Worm (Caenorhabditis elegans): Measurements from ENCODE around the gene emb-27.

Gene emb-27

DNA sequence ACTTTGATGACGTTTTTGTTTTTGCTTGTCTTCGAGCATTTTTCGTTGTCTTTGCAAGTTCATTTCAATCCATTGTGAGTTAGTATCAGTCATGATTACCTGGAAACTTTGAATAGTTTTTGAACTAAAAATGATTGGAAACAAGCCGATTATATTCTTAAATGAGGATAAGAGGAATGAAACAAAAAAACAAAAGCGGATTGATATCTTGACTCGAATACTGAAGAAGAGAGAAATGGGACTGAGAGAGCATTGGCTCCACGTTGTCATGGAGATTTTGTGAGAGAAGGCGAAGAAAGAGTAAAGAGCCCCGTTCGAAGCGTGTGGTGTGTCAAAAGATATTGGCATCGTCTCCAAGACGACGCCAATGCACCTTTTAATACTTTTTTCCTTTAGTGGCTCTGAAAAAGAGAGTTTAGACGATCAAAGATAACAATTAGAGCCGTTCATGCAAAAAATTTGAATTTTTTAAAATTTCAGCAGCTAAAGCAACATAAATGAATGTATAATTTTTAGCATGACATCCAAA, 5.1 kb downstream of the emb-27 start, which contains the start of the genes tub-1 and tmem-138:
TSS of gene tub-1 (minus strand) at position 101 of the 529 bp plus-strand sequence.
TSS of gene tmem-138 (plus strand) at position 479 of the 529 bp plus-strand sequence.
- no peak for TF ChIP-seq nhr-12 (tag; optimal IDR thresholded peaks at IDR 0.05)
- TF ChIP-seq pha-4 (tag; optimal IDR thresholded peaks at IDR 0.05) = no peak
- no peak for TF ChIP-seq nhr-2 (tag; optimal IDR thresholded peaks at IDR 0.05)
- no peak for TF ChIP-seq unc-120 (tag; optimal IDR thresholded peaks at IDR 0.05; ENCODE audit: poor library complexity, severe bottlenecking)

DNA sequence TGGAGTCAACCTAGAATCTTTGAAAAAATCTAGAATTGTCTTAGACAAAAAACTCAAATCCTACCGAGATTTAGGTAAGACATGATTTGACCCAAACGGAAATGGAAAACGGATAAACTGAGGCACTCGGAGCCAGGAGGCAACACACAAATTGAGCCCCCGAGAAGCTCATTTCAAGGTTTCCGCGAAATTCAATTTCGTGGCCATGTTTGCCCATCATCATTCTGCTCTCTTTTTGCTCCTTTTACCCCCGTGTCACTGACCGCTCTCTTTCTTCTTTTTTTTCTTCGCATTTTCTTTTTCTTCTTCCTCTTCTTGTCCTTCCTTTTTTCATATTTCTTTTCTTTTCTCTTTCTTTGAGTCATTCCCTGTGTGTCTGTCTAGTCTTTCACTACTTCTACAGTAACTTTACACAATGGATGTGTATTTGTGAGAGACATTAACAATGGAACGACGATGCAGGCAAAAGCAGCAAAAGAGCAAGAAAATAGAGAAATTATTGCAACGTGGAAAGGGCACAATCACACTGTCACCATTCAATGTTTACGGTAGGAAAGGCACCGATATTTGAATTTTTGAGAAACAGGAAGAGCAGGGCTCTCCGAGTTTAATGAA, 9.2 kb downstream of the emb-27 start:
- TF ChIP-seq ces-1 (GFP tag; optimal IDR thresholded peaks at IDR 0.05) (peak; percentile 88), elt-3 (tag; optimal IDR thresholded peaks at IDR 0.05) (no peak), unc-120 (tag; optimal IDR thresholded peaks at IDR 0.05; ENCODE audit: poor library complexity, severe bottlenecking) (no peak), lin-13 (tag; optimal IDR thresholded peaks at IDR 0.05) (no peak)

DNA sequence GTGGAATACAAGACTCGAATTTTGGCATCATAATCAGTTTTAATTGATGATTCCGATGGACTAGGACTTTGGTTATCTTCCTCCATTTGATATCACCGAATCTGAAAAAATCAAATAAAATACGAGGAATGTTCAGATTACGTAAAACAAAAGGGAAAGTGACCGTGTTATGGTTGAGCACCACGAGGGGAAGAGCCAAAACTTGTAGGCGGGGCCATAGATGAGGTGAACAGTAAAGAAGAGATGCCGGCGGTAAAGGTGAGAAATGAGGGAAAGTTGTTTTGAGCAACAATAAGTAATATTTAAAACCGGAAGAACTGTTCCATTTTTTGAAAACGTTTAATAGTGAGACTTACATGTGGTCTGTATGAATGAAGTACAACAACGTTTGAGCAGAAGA, 12.0 kb downstream of the emb-27 start, which contains the start of gene F10B5.3:
TSS of gene F10B5.3 (minus strand) at position 101 of the 400 bp plus-strand sequence.
- no peak for TF ChIP-seq mls-2 (tag; optimal IDR thresholded peaks at IDR 0.05)
- TF ChIP-seq drap-1 (GFP tag; optimal IDR thresholded peaks at IDR 0.05) = no peak
- TF ChIP-seq zip-8 (tag; optimal IDR thresholded peaks at IDR 0.05) = no peak
- TF ChIP-seq elt-1 (tag; optimal IDR thresholded peaks at IDR 0.05; ENCODE audit: borderline replicate concordance, insufficient read depth) = no peak
- no peak for TF ChIP-seq unc-120 (tag; optimal IDR thresholded peaks at IDR 0.05; ENCODE audit: poor library complexity, severe bottlenecking)
- no peak for TF ChIP-seq ces-1 (GFP tag; optimal IDR thresholded peaks at IDR 0.05)
- TF ChIP-seq nhr-12 (tag; optimal IDR thresholded peaks at IDR 0.05) = no peak
- no peak for TF ChIP-seq elt-3 (tag; optimal IDR thresholded peaks at IDR 0.05)
- no peak for TF ChIP-seq hlh-1 (tag; optimal IDR thresholded peaks at IDR 0.05)
- no peak for TF ChIP-seq nhr-28 (tag; optimal IDR thresholded peaks at IDR 0.05)

DNA sequence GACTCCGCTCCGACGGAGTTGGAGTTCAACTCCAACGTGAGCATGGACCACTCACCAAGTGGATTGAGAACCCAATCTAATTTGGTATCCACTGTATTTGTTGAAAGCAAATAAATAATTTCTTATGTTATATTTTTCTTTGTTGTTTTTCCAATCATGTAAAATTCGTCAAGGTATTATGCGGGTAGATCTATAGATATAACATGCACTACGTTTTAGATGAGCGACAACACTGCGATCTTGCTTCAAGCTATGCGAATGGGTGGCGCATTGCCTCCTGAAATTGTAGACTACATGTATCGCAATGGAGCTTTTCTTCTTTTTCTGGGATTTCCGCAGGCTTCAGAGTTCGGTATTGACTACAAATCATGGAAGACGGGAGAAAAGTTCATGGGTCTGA, 17.4 kb downstream of the emb-27 start, which contains the start of gene F10B5.2:
TSS of gene F10B5.2 (plus strand) at position 220 of the 400 bp plus-strand sequence.
- TF ChIP-seq blmp-1 (tag; optimal IDR thresholded peaks at IDR 0.05) (no peak), sptf-1 (tag; optimal IDR thresholded peaks at IDR 0.05) (no peak), nhr-2 (tag; optimal IDR thresholded peaks at IDR 0.05) (no peak), ces-1 (GFP tag; optimal IDR thresholded peaks at IDR 0.05) (no peak), lin-13 (tag; optimal IDR thresholded peaks at IDR 0.05) (no peak), tbx-8 (GFP tag; optimal IDR thresholded peaks at IDR 0.05) (no peak), ham-2 (GFP tag; optimal IDR thresholded peaks at IDR 0.05) (no peak), nhr-237 (tag; optimal IDR thresholded peaks at IDR 0.05) (no peak), flh-1 (GFP tag; optimal IDR thresholded peaks at IDR 0.05) (no peak), unc-120 (tag; optimal IDR thresholded peaks at IDR 0.05; ENCODE audit: poor library complexity, severe bottlenecking) (no peak), M03D4.4 (tag; optimal IDR thresholded peaks at IDR 0.05) (no peak), lin-32 (GFP tag; optimal IDR thresholded peaks at IDR 0.05) (no peak), nhr-12 (tag; optimal IDR thresholded peaks at IDR 0.05) (no peak), nhr-76 (tag; optimal IDR thresholded peaks at IDR 0.05) (no peak)

DNA sequence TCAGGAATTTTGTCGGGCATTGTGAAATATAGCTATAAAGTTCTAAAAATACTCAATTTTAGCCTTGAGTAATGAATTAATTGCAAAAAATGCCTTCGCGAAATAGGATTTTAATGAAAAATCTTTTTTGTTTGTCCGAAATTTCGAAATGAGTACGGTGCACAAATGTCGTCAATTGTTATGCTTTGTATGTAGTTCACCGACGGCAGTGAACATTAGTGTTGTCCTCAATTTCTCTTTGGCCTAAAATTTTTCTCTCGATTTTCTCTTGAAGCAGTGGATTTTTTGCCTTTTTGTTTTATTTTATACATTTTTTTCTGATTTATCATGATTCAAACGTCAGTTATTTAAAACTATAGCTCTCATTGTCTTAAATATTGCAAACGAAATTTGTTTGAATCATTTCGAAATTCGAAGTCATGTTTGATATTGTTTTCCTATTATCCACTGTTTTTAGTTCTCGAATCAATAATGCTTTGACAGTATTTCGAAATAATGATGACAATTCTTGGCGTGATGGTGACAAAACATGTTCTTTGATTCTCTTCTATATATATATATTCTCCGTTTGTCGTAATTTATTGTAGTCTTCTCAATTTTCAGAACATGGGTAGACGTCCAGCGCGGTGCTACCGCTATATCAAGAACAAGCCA, 18.6 kb downstream of the emb-27 start, which contains the start of the genes ints-11 and rpl-10:
TSS of gene ints-11 (minus strand) at position 201 of the 654 bp plus-strand sequence.
TSS of gene rpl-10 (plus strand) at position 604 of the 654 bp plus-strand sequence.
- TF ChIP-seq lin-13 (tag; optimal IDR thresholded peaks at IDR 0.05) = no peak
- TF ChIP-seq sptf-1 (tag; optimal IDR thresholded peaks at IDR 0.05) = no peak
- peak; percentile 57 for TF ChIP-seq nhr-237 (tag; optimal IDR thresholded peaks at IDR 0.05)
- TF ChIP-seq hlh-1 (tag; optimal IDR thresholded peaks at IDR 0.05) = peak; percentile 40
- peak; percentile 94 for TF ChIP-seq lsy-2 (tag; optimal IDR thresholded peaks at IDR 0.05)

DNA sequence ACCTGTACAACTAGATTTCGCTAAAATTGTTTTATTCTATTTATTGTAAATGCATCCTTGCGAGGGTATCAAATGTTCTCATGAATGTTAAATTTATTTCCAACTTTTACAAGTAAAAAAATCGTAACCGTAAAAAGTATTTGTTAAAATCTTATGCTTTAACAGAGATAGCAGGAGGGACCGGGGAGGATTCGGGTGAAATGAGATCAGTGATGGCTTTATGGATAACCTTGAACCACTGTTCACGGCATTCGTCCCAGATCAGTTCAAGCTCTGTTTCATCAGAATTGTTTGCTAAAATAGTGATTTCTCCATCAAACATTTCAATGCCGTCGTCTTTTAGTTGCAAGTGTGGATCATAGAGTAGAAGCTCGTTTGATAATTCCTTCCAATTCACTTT, 20.8 kb downstream of the emb-27 start:
- TF ChIP-seq flh-1 (GFP tag; optimal IDR thresholded peaks at IDR 0.05) (no peak), lsy-2 (tag; optimal IDR thresholded peaks at IDR 0.05) (no peak), blmp-1 (tag; optimal IDR thresholded peaks at IDR 0.05) (no peak), sem-2 (GFP tag; optimal IDR thresholded peaks at IDR 0.05) (no peak), ceh-83 (GFP tag; optimal IDR thresholded peaks at IDR 0.05) (no peak), ces-1 (GFP tag; optimal IDR thresholded peaks at IDR 0.05) (no peak), pha-4 (tag; optimal IDR thresholded peaks at IDR 0.05) (no peak), nhr-237 (tag; optimal IDR thresholded peaks at IDR 0.05) (no peak), ceh-39 (tag; optimal IDR thresholded peaks at IDR 0.05) (no peak), ham-2 (GFP tag; optimal IDR thresholded peaks at IDR 0.05) (no peak), lin-32 (GFP tag; optimal IDR thresholded peaks at IDR 0.05) (no peak), nhr-76 (tag; optimal IDR thresholded peaks at IDR 0.05) (no peak)
